Worm (Caenorhabditis elegans) whole organism, L4 larva: ENCODE results near the gene peli-1.

Experiments
- T20F7.1 ChIP-seq: fragments of 200-800 bp; sonication (Bioruptor generic); optimal IDR thresholded peaks from 2 replicates; lab custom pipeline; 2018; ENCODE audit warnings: mild to moderate bottlenecking, missing genetic modification characterization, missing compliant biosample characterization
- ZK546.5 ChIP-seq, 2 experiments: sonication (generic microtip); optimal IDR thresholded peaks; 2 replicates each; lab custom pipeline; 2017; ENCODE audit warnings: missing biosample characterization in 2 of 2, missing genetic modification characterization in 2 of 2
- ama-1 ChIP-seq: fragments of 150-350 bp; optimal IDR thresholded peaks from 2 replicates; lab custom pipeline; 2014; ENCODE audit warnings: inconsistent platforms, mixed read lengths
- ceh-82 ChIP-seq: sonication (generic microtip); optimal IDR thresholded peaks from 2 replicates; lab custom pipeline; 2017; ENCODE audit warnings: missing biosample characterization, missing genetic modification characterization
- daf-19 ChIP-seq: fragments of 200-800 bp; sonication (Bioruptor generic); conservative IDR thresholded peaks from 2 replicates; pipeline ENCODE4 v1.3.6; 2022; ENCODE audit warnings: missing genetic modification characterization, missing compliant biosample characterization
- lir-3 ChIP-seq: sonication (generic microtip); optimal IDR thresholded peaks from 2 replicates; lab custom pipeline; 2016; ENCODE audit warnings: mild to moderate bottlenecking, missing genetic modification characterization, missing compliant biosample characterization
- mdl-1 ChIP-seq, 2 experiments: fragments of 150-350 bp in 1 of 2; sonication (generic microtip) in 1 of 2; optimal IDR thresholded peaks; 2 replicates each; lab custom pipeline; 2014 to 2017; ENCODE audit warnings: missing biosample characterization in 2 of 2, missing genetic modification characterization in 2 of 2
- nhr-11 ChIP-seq: fragments of 150-350 bp; optimal IDR thresholded peaks from 2 replicates; lab custom pipeline; 2014; ENCODE audit warnings: missing biosample characterization, missing genetic modification characterization
- nhr-25 ChIP-seq: sonication (generic microtip); optimal IDR thresholded peaks from 2 replicates; lab custom pipeline; 2017; ENCODE audit warnings: missing genetic modification characterization, mild to moderate bottlenecking, missing compliant biosample characterization, antibody characterized with exemption, moderate library complexity, borderline replicate concordance; ENCODE audit not compliant: insufficient read depth
- nhr-48 ChIP-seq: sonication (generic microtip); optimal IDR thresholded peaks from 2 replicates; lab custom pipeline; 2016; ENCODE audit warnings: mild to moderate bottlenecking, missing genetic modification characterization, missing compliant biosample characterization
- nhr-77 ChIP-seq: fragments of 150-350 bp; optimal IDR thresholded peaks from 2 replicates; lab custom pipeline; 2014; ENCODE audit warnings: missing biosample characterization, missing genetic modification characterization
- unc-130 ChIP-seq: sonication (generic microtip); optimal IDR thresholded peaks from 2 replicates; lab custom pipeline; 2016; ENCODE audit warnings: missing genetic modification reagents, missing genetic modification characterization, missing compliant biosample characterization
- ztf-11 ChIP-seq: fragments of 150-350 bp; optimal IDR thresholded peaks from 2 replicates; lab custom pipeline; 2014; ENCODE audit warnings: missing biosample characterization, missing genetic modification characterization
- ztf-7 ChIP-seq: fragments of 150-350 bp; optimal IDR thresholded peaks from 2 replicates; lab custom pipeline; 2014; ENCODE audit warnings: missing biosample characterization, missing genetic modification characterization

ce11 chrV:5730783-5731182 lies 25.2 kb downstream of the peli-1 start, which contains the start of gene K09H11.15:
- no peak for TF ChIP-seq nhr-11 (tag; lab: Kevin White, UChicago)
- TF ChIP-seq nhr-77 = no peak
- TF ChIP-seq lir-3 (tag; lab: Kevin White, UChicago) = no peak
- no peak for TF ChIP-seq mdl-1 (tag; optimal IDR thresholded peaks at IDR 0.05; lab: Kevin White, UChicago)
- no peak for TF ChIP-seq nhr-48
- TF ChIP-seq T20F7.1 (GFP tag; lab: Kevin White, UChicago) = no peak
- no peak for TF ChIP-seq unc-130
- no peak for TF ChIP-seq ztf-11 (tag; lab: Kevin White, UChicago)
- TF ChIP-seq ceh-82 = no peak
- TF ChIP-seq nhr-25 = no peak
- no peak for TF ChIP-seq ztf-7 (tag; lab: Kevin White, UChicago)
- TF ChIP-seq ama-1 = no peak
- TF ChIP-seq ZK546.5 (tag; optimal IDR thresholded peaks at IDR 0.05; lab: Kevin White, UChicago) = no peak
- no peak for TF ChIP-seq daf-19
